Fruit fly (Drosophila melanogaster): ENCODE results near the gene Fim.

The Fim gene

dm6 chrX:17314213-17314612, 12.5 kb upstream of the Fim start, which contains the start of gene B-H2 (continued):
- no peak for TF ChIP-seq E2f2 (GFP tag; IDR thresholded peaks at IDR 0.05)
- TF ChIP-seq Xbp1 (GFP tag; optimal IDR thresholded peaks at IDR 0.05), result no peak
- 0 out of 2 replicates have a peak, but pooled peaks have one; percentile 22 for TF ChIP-seq crol (GFP tag; IDR thresholded peaks at IDR 0.05)

- TF ChIP-seq bab2 (GFP tag; optimal IDR thresholded peaks at IDR 0.05), result no peak
- no peak for TF ChIP-seq pho (GFP tag; optimal IDR thresholded peaks at IDR 0.05)
- no peak for TF ChIP-seq Abd-B (GFP tag; optimal IDR thresholded peaks at IDR 0.05)
- no peak for TF ChIP-seq zfh1 (GFP tag; IDR thresholded peaks at IDR 0.05)
- no peak for TF ChIP-seq fd3F (GFP tag; optimal IDR thresholded peaks at IDR 0.05)
- TF ChIP-seq HLHmδ (GFP tag; optimal IDR thresholded peaks at IDR 0.05), result no peak
- no peak for TF ChIP-seq MBD-R2 (GFP tag; IDR thresholded peaks at IDR 0.05)
- TF ChIP-seq CG10462 (GFP tag; optimal IDR thresholded peaks at IDR 0.05), result no peak
- TF ChIP-seq CG12219 (GFP tag; optimal IDR thresholded peaks at IDR 0.05), result no peak
- no peak for TF ChIP-seq Pdp1 (GFP tag; optimal IDR thresholded peaks at IDR 0.05)
- TF ChIP-seq HLH54F (GFP tag; optimal IDR thresholded peaks at IDR 0.05), result no peak
- TF ChIP-seq dmrt11E (tag; optimal IDR thresholded peaks at IDR 0.05), result no peak
- no peak for TF ChIP-seq phol (tag; optimal IDR thresholded peaks at IDR 0.05)
- no peak for TF ChIP-seq CG17912 (GFP tag; optimal IDR thresholded peaks at IDR 0.05)
- TF ChIP-seq ro (GFP tag; IDR thresholded peaks at IDR 0.05), result no peak
- TF ChIP-seq CG14860 (GFP tag; IDR thresholded peaks at IDR 0.05; ENCODE audit: partially characterized antibody), result no peak
- no peak for TF ChIP-seq CG8765 (GFP tag; IDR thresholded peaks at IDR 0.05)
- no peak for TF ChIP-seq hb (GFP tag; IDR thresholded peaks at IDR 0.05; ENCODE audit: partially characterized antibody)
- no peak for TF ChIP-seq Hmr (GFP tag; optimal IDR thresholded peaks at IDR 0.05)
- no peak for TF ChIP-seq fd64A (GFP tag; optimal IDR thresholded peaks at IDR 0.05)
- no peak for TF ChIP-seq jumu (GFP tag; optimal IDR thresholded peaks at IDR 0.05)
- peak; percentile 78 for TF ChIP-seq CG8478 (optimal IDR thresholded peaks at IDR 0.05)
- no peak for TF ChIP-seq pan (optimal IDR thresholded peaks at IDR 0.05)
- no peak for TF ChIP-seq pan (GFP tag; optimal IDR thresholded peaks at IDR 0.05 in 1 of 2, IDR thresholded peaks at IDR 0.05 in 1 of 2)
- TF ChIP-seq chif (GFP tag; optimal IDR thresholded peaks at IDR 0.05), result no peak
- TF ChIP-seq dan (GFP tag; IDR thresholded peaks at IDR 0.05), result no peak
- peak; percentile 31; the same call in 1 of the 3 replicates for TF ChIP-seq Aef1 (GFP tag; IDR thresholded peaks at IDR 0.05)
- no peak for TF ChIP-seq CG9215 (GFP tag; IDR thresholded peaks at IDR 0.05)
- TF ChIP-seq z (GFP tag; IDR thresholded peaks at IDR 0.05), result no peak
- no peak for TF ChIP-seq CG17829 (tag; optimal IDR thresholded peaks at IDR 0.05)
- TF ChIP-seq Atf6 (GFP tag; IDR thresholded peaks at IDR 0.05), result no peak
- no peak for TF ChIP-seq CG7357 (GFP tag; IDR thresholded peaks at IDR 0.05)
- no peak for TF ChIP-seq cad (GFP tag; optimal IDR thresholded peaks at IDR 0.05)
- TF ChIP-seq sens (GFP tag), result no peak
- no peak for TF ChIP-seq CG17612 (GFP tag; IDR thresholded peaks at IDR 0.05)
- TF ChIP-seq ato (GFP tag; IDR thresholded peaks at IDR 0.05; ENCODE audit: partially characterized antibody), result 0 out of 2 replicates have a peak, but pooled peaks have one; percentile 21
- peak; percentile 1 for TF ChIP-seq CoRest (tag; optimal IDR thresholded peaks at IDR 0.05)
- no peak for TF ChIP-seq fru (optimal IDR thresholded peaks at IDR 0.05)
- no peak for TF ChIP-seq CG7372 (GFP tag; IDR thresholded peaks at IDR 0.05)
- no peak for TF ChIP-seq Ssrp (tag; optimal IDR thresholded peaks at IDR 0.05)
- no peak for TF ChIP-seq Hr39 (optimal IDR thresholded peaks at IDR 0.05)
- TF ChIP-seq CG15696 (tag; optimal IDR thresholded peaks at IDR 0.05), result no peak
- no peak for TF ChIP-seq croc (GFP tag; conservative IDR thresholded peaks at IDR 0.05)
- no peak for TF ChIP-seq kah (GFP tag; optimal IDR thresholded peaks at IDR 0.05)
- no peak for TF ChIP-seq Poxn (GFP tag; IDR thresholded peaks at IDR 0.05)
- no peak for TF ChIP-seq Bgb (GFP tag; IDR thresholded peaks at IDR 0.05; ENCODE audit: partially characterized antibody)
- TF ChIP-seq tup (GFP tag; optimal IDR thresholded peaks at IDR 0.05), result no peak
- peak; percentile 65; the same call in 1 of the 2 replicates for TF ChIP-seq seq (GFP tag; IDR thresholded peaks at IDR 0.05)
- no peak for TF ChIP-seq CG4282 (GFP tag; optimal IDR thresholded peaks at IDR 0.05)
These were observed 11.6 kb upstream of the Fim start for dm6 chrX:17313346-17313745.

Data from whole organism, embryonic.